Worm (Caenorhabditis elegans) whole organism, late embryonic: Measurements from ENCODE around the gene Y37E11B.5.

Source experiments
- ceh-31 ChIP-seq: sonication (generic microtip); optimal IDR thresholded peaks from 2 replicates; lab custom pipeline; 2016; ENCODE audit warnings: missing genetic modification characterization, missing compliant biosample characterization
- ceh-6 ChIP-seq: fragments of 200-800 bp; sonication (Bioruptor generic); optimal IDR thresholded peaks from 2 replicates; lab custom pipeline; 2018; ENCODE audit warnings: mild to moderate bottlenecking, missing genetic modification characterization, missing compliant biosample characterization
- ceh-9 ChIP-seq: sonication (generic microtip); optimal IDR thresholded peaks from 2 replicates; lab custom pipeline; 2016; ENCODE audit warnings: mild to moderate bottlenecking, missing genetic modification characterization, inconsistent platforms, missing compliant biosample characterization
- elt-4 ChIP-seq: sonication (generic microtip); optimal IDR thresholded peaks from 2 replicates; lab custom pipeline; 2016; ENCODE audit warnings: missing genetic modification characterization, missing compliant biosample characterization
- lin-11 ChIP-seq: fragments of 200-800 bp; sonication (Bioruptor generic); optimal IDR thresholded peaks from 2 replicates; lab custom pipeline; 2018; ENCODE audit warnings: mild to moderate bottlenecking, missing genetic modification characterization, missing compliant biosample characterization
- npax-4 ChIP-seq: sonication (generic microtip); optimal IDR thresholded peaks from 2 replicates; lab custom pipeline; 2016; ENCODE audit warnings: missing genetic modification characterization, missing compliant biosample characterization
- pha-4 ChIP-seq: fragments of 150-350 bp; optimal IDR thresholded peaks from 2 replicates; lab custom pipeline; 2018; ENCODE audit warnings: missing biosample characterization, missing genetic modification reagents, missing genetic modification characterization
- tbx-2 ChIP-seq: sonication (generic microtip); optimal IDR thresholded peaks from 2 replicates; lab custom pipeline; 2016; ENCODE audit warnings: missing genetic modification characterization, missing compliant biosample characterization
- unc-55 ChIP-seq: sonication (generic microtip); optimal IDR thresholded peaks from 2 replicates; lab custom pipeline; 2017; ENCODE audit warnings: missing biosample characterization, missing genetic modification reagents, missing genetic modification characterization

- TF ChIP-seq unc-55 (GFP tag; lab: Kevin White, UChicago), result no peak
- TF ChIP-seq elt-4 (tag; lab: Kevin White, UChicago), result no peak
- no peak for TF ChIP-seq ceh-6 (GFP tag; lab: Kevin White, UChicago)
- no peak for TF ChIP-seq tbx-2
- TF ChIP-seq ceh-31 (tag; lab: Kevin White, UChicago), result no peak
- TF ChIP-seq lin-11, result no peak
- TF ChIP-seq pha-4 (tag; lab: Kevin White, UChicago), result no peak
- no peak for TF ChIP-seq npax-4 (tag; lab: Kevin White, UChicago)
- TF ChIP-seq ceh-9 (tag; lab: Kevin White, UChicago), result no peak
Measured at ce11 chrIV:3599126-3599525, 774 bp upstream of the Y37E11B.5 start, which contains the start of gene Y37E11B.6.
